Worm (Caenorhabditis elegans) whole organism, late embryonic: Measurements from ENCODE around the gene mth-2.
A peak's percentile ranks its signal among the peaks of the same experiment; 100 is the strongest.

Experiments used
- C38D4.7 ChIP-seq: fragments of 200-800 bp; sonication (Bioruptor generic); optimal IDR thresholded peaks from 2 replicates; lab custom pipeline; 2018; ENCODE audit warnings: mild to moderate bottlenecking, missing genetic modification characterization, moderate library complexity, missing compliant biosample characterization
- K09A11.1 ChIP-seq: sonication (generic microtip); optimal IDR thresholded peaks from 2 replicates; lab custom pipeline; 2017; ENCODE audit warnings: antibody characterized with exemption, mild to moderate bottlenecking, missing genetic modification characterization, missing compliant biosample characterization; ENCODE audit not compliant: insufficient read depth
- T23F11.4 ChIP-seq: fragments of 200-800 bp; sonication (Bioruptor generic); optimal IDR thresholded peaks from 2 replicates; lab custom pipeline; 2018; ENCODE audit warnings: mild to moderate bottlenecking, missing genetic modification characterization, missing compliant biosample characterization
- Y22D7AL.16 ChIP-seq: sonication (generic microtip); optimal IDR thresholded peaks from 2 replicates; lab custom pipeline; 2016; ENCODE audit warnings: missing genetic modification characterization, missing compliant biosample characterization
- ahr-1 ChIP-seq: sonication (generic microtip); optimal IDR thresholded peaks from 2 replicates; lab custom pipeline; 2016; ENCODE audit warnings: missing genetic modification characterization, missing compliant biosample characterization
- ama-1 ChIP-seq: fragments of 150-350 bp; optimal IDR thresholded peaks from 2 replicates; lab custom pipeline; 2014
- ceh-14 ChIP-seq: sonication (generic microtip); optimal IDR thresholded peaks from 2 replicates; lab custom pipeline; 2016; ENCODE audit warnings: missing genotype, missing genetic modification characterization, missing compliant biosample characterization
- ceh-18 ChIP-seq: sonication (generic microtip); optimal IDR thresholded peaks from 2 replicates; lab custom pipeline; 2016; ENCODE audit warnings: missing genetic modification characterization, missing compliant biosample characterization
- ceh-31 ChIP-seq: sonication (generic microtip); optimal IDR thresholded peaks from 2 replicates; lab custom pipeline; 2016; ENCODE audit warnings: missing genetic modification characterization, missing compliant biosample characterization
- ceh-9 ChIP-seq: sonication (generic microtip); optimal IDR thresholded peaks from 2 replicates; lab custom pipeline; 2016; ENCODE audit warnings: mild to moderate bottlenecking, missing genetic modification characterization, inconsistent platforms, missing compliant biosample characterization
- che-1 ChIP-seq: sonication (generic microtip); optimal IDR thresholded peaks from 2 replicates; lab custom pipeline; 2016; ENCODE audit warnings: mild to moderate bottlenecking, missing genetic modification characterization, missing compliant biosample characterization
- dmd-4 ChIP-seq: sonication (generic microtip); optimal IDR thresholded peaks from 2 replicates; lab custom pipeline; 2016; ENCODE audit warnings: borderline replicate concordance, missing genetic modification characterization, missing compliant biosample characterization
- elt-2 ChIP-seq: sonication (generic microtip); optimal IDR thresholded peaks from 2 replicates; lab custom pipeline; 2016; ENCODE audit warnings: missing genetic modification reagents, missing genetic modification characterization, missing compliant biosample characterization
- elt-4 ChIP-seq: sonication (generic microtip); optimal IDR thresholded peaks from 2 replicates; lab custom pipeline; 2016; ENCODE audit warnings: missing genetic modification characterization, missing compliant biosample characterization
- fax-1 ChIP-seq: sonication (generic microtip); optimal IDR thresholded peaks from 2 replicates; lab custom pipeline; 2016; ENCODE audit warnings: missing genotype, missing genetic modification characterization, missing compliant biosample characterization
- fkh-10 ChIP-seq: fragments of 150-350 bp; optimal IDR thresholded peaks from 2 replicates; lab custom pipeline; 2014; ENCODE audit warnings: missing biosample characterization, missing genetic modification reagents, missing genetic modification characterization
- hlh-15 ChIP-seq: sonication (generic microtip); optimal IDR thresholded peaks from 2 replicates; lab custom pipeline; 2016; ENCODE audit warnings: missing genetic modification characterization, missing compliant biosample characterization
- hlh-30 ChIP-seq: sonication (generic microtip); optimal IDR thresholded peaks from 2 replicates; lab custom pipeline; 2017; ENCODE audit warnings: antibody characterized with exemption, missing genetic modification characterization, missing compliant biosample characterization; ENCODE audit not compliant: insufficient read depth
- hlh-6 ChIP-seq: sonication (generic microtip); optimal IDR thresholded peaks from 2 replicates; lab custom pipeline; 2016; ENCODE audit warnings: missing genotype, missing genetic modification characterization, missing compliant biosample characterization
- hlh-8 ChIP-seq: sonication (generic microtip); optimal IDR thresholded peaks from 2 replicates; lab custom pipeline; 2016; ENCODE audit warnings: missing genotype, missing genetic modification characterization, missing compliant biosample characterization
- lim-6 ChIP-seq: sonication (generic microtip); optimal IDR thresholded peaks from 2 replicates; lab custom pipeline; 2016; ENCODE audit warnings: missing genetic modification characterization, missing compliant biosample characterization
- mec-3 ChIP-seq: sonication (generic microtip); optimal IDR thresholded peaks from 2 replicates; lab custom pipeline; 2016; ENCODE audit warnings: borderline replicate concordance, missing genetic modification characterization, missing compliant biosample characterization
- nfya-1 ChIP-seq: sonication (generic microtip); optimal IDR thresholded peaks from 2 replicates; lab custom pipeline; 2017; ENCODE audit warnings: missing genetic modification characterization, mild to moderate bottlenecking, missing compliant biosample characterization, antibody characterized with exemption, moderate library complexity
- pag-3 ChIP-seq: sonication (generic microtip); optimal IDR thresholded peaks from 2 replicates; lab custom pipeline; 2016; ENCODE audit warnings: missing compliant biosample characterization, missing genetic modification characterization, borderline replicate concordance
- pax-1 ChIP-seq: fragments of 150-350 bp; optimal IDR thresholded peaks from 2 replicates; lab custom pipeline; 2014; ENCODE audit warnings: missing biosample characterization, missing genetic modification characterization
- pros-1 ChIP-seq: fragments of 150-350 bp; optimal IDR thresholded peaks from 2 replicates; lab custom pipeline; 2014; ENCODE audit warnings: missing biosample characterization, missing genetic modification reagents, missing genetic modification characterization
- ref-2 ChIP-seq: sonication (generic microtip); optimal IDR thresholded peaks from 2 replicates; lab custom pipeline; 2016; ENCODE audit warnings: missing genetic modification characterization, missing compliant biosample characterization
- sdc-2 ChIP-seq: sonication (generic microtip); optimal IDR thresholded peaks from 2 replicates; lab custom pipeline; 2016; ENCODE audit warnings: missing genotype, missing genetic modification characterization, missing compliant biosample characterization
- syd-9 ChIP-seq: sonication (generic microtip); optimal IDR thresholded peaks from 2 replicates; lab custom pipeline; 2016; ENCODE audit warnings: mild to moderate bottlenecking, missing genetic modification characterization, moderate library complexity, missing compliant biosample characterization
- tbx-7 ChIP-seq: sonication (generic microtip); optimal IDR thresholded peaks from 2 replicates; lab custom pipeline; 2016; ENCODE audit warnings: missing genotype, missing genetic modification characterization, missing compliant biosample characterization
- ttx-3 ChIP-seq: sonication (generic microtip); optimal IDR thresholded peaks from 2 replicates; lab custom pipeline; 2016; ENCODE audit warnings: missing genetic modification reagents, missing genetic modification characterization, missing compliant biosample characterization
- unc-3 ChIP-seq, 2 experiments: fragments of 200-800 bp in 1 of 2; sonication (Bioruptor generic) in 1 of 2; sonication (generic microtip) in 1 of 2; conservative IDR thresholded peaks in 1 of 2; optimal IDR thresholded peaks in 1 of 2; 2 replicates each; pipeline versions ENCODE4 v1.3.6 to Lab custom; 2016 to 2022; ENCODE audit warnings: missing compliant biosample characterization in 2 of 2, missing genetic modification characterization in 2 of 2, missing genetic modification reagents in 1 of 2
- unc-55 ChIP-seq: sonication (generic microtip); optimal IDR thresholded peaks from 2 replicates; lab custom pipeline; 2017; ENCODE audit warnings: missing biosample characterization, missing genetic modification reagents, missing genetic modification characterization
- zip-5 ChIP-seq: sonication (generic microtip); optimal IDR thresholded peaks from 2 replicates; lab custom pipeline; 2016; ENCODE audit warnings: missing genetic modification characterization, missing compliant biosample characterization
- ztf-16 ChIP-seq: sonication (generic microtip); optimal IDR thresholded peaks from 2 replicates; lab custom pipeline; 2017; ENCODE audit warnings: missing genetic modification characterization, missing compliant biosample characterization

mth-2 gene

ce11 chrII:4237701-4238214 is 43.6 kb upstream of the mth-2 start, which contains the start of the genes fbxc-44 and C16A11.2 (continued):
- TF ChIP-seq che-1 (tag; lab: Kevin White, UChicago) (peak; percentile 77), Y22D7AL.16 (tag; lab: Kevin White, UChicago) (peak; percentile 57), fkh-10 (GFP tag; lab: Kevin White, UChicago) (no peak), pros-1 (tag; lab: Kevin White, UChicago) (no peak), hlh-15 (tag; lab: Kevin White, UChicago) (peak; percentile 35), ttx-3 (peak; percentile 83), hlh-6 (tag; lab: Kevin White, UChicago) (no peak), unc-3 (GFP tag; conservative IDR thresholded peaks at IDR 0.05; lab: Robert Waterston, UW) (0 out of 2 replicates have a peak, but pooled peaks have one; percentile 18), unc-3 (tag; optimal IDR thresholded peaks at IDR 0.05; lab: Kevin White, UChicago) (peak; percentile 46), nfya-1 (tag; lab: Kevin White, UChicago) (peak; percentile 66), K09A11.1 (tag; lab: Kevin White, UChicago) (peak; percentile 83), pax-1 (tag; lab: Kevin White, UChicago) (no peak), tbx-7 (tag; lab: Kevin White, UChicago) (peak; percentile 28), hlh-30 (no peak), lim-6 (tag; lab: Kevin White, UChicago) (peak; percentile 17), ceh-9 (tag; lab: Kevin White, UChicago) (no peak), syd-9 (tag; lab: Kevin White, UChicago) (peak; percentile 54), ceh-18 (tag; lab: Kevin White, UChicago) (peak; percentile 5), unc-55 (GFP tag; lab: Kevin White, UChicago) (no peak), hlh-8 (tag; lab: Kevin White, UChicago) (peak; percentile 67), zip-5 (tag; lab: Kevin White, UChicago) (peak; percentile 62), C38D4.7 (GFP tag; lab: Kevin White, UChicago) (peak; percentile 57), ceh-31 (tag; lab: Kevin White, UChicago) (peak; percentile 73), ztf-16 (tag; lab: Kevin White, UChicago) (peak; percentile 62)
- TF ChIP-seq, all 69 proteins: peak for 47

- TF ChIP-seq fax-1 (tag; lab: Kevin White, UChicago) (no peak), sdc-2 (tag; lab: Kevin White, UChicago) (no peak), syd-9 (tag; lab: Kevin White, UChicago) (no peak), ama-1 (lab: Kevin White, UChicago) (no peak), hlh-6 (tag; lab: Kevin White, UChicago) (no peak), ceh-9 (tag; lab: Kevin White, UChicago) (no peak), ceh-18 (tag; lab: Kevin White, UChicago) (no peak), elt-2 (no peak), ahr-1 (tag; lab: Kevin White, UChicago) (no peak), dmd-4 (tag; lab: Kevin White, UChicago) (no peak), K09A11.1 (tag; lab: Kevin White, UChicago) (no peak), elt-4 (tag; lab: Kevin White, UChicago) (no peak), ref-2 (no peak)
Measured at ce11 chrII:4235959-4236358, 41.8 kb upstream of the mth-2 start, which contains the start of gene fbxc-43. TSS of gene fbxc-43 (minus strand) at chrII:4235996.

ce11 chrII:4230816-4231435 is 36.8 kb upstream of the mth-2 start, which contains the start of gene C16A11.10:
TSS of gene C16A11.10 (plus strand) at chrII:4231385.
- TF ChIP-seq ceh-18 (tag; lab: Kevin White, UChicago), result no peak
- no peak for TF ChIP-seq Y22D7AL.16 (tag; lab: Kevin White, UChicago)
- no peak for TF ChIP-seq nfya-1 (tag; lab: Kevin White, UChicago)
- no peak for TF ChIP-seq mec-3 (tag; lab: Kevin White, UChicago)
- no peak for TF ChIP-seq pag-3
- TF ChIP-seq ref-2, result no peak
- TF ChIP-seq ceh-14, result no peak
- TF ChIP-seq T23F11.4 (GFP tag; lab: Kevin White, UChicago), result no peak
